Worm (Caenorhabditis elegans) whole organism, mixed stage, embryonic: ENCODE data around the gene srh-109.

Experiments
- ces-1 ChIP-seq: fragments of 150-350 bp; optimal IDR thresholded peaks from 2 replicates; lab custom pipeline; 2014; ENCODE audit warnings: missing biosample characterization, missing genetic modification reagents, missing genetic modification characterization
- cnd-1 ChIP-seq: fragments of 200-800 bp; sonication (Bioruptor generic); optimal IDR thresholded peaks from 2 replicates; lab custom pipeline; 2018; ENCODE audit warnings: mild to moderate bottlenecking, missing genetic modification characterization, missing compliant biosample characterization
- lin-13 ChIP-seq: fragments of 150-350 bp; optimal IDR thresholded peaks from 2 replicates; lab custom pipeline; 2014; ENCODE audit warnings: missing biosample characterization, missing genetic modification characterization
- pha-4 ChIP-seq: fragments of 150-350 bp; optimal IDR thresholded peaks from 2 replicates; lab custom pipeline; 2018; ENCODE audit warnings: missing biosample characterization, missing genetic modification reagents, missing genetic modification characterization
- snpc-4 ChIP-seq: fragments of 150-350 bp; optimal IDR thresholded peaks from 2 replicates; lab custom pipeline; 2014; ENCODE audit warnings: missing biosample characterization, missing genetic modification characterization

DNA sequence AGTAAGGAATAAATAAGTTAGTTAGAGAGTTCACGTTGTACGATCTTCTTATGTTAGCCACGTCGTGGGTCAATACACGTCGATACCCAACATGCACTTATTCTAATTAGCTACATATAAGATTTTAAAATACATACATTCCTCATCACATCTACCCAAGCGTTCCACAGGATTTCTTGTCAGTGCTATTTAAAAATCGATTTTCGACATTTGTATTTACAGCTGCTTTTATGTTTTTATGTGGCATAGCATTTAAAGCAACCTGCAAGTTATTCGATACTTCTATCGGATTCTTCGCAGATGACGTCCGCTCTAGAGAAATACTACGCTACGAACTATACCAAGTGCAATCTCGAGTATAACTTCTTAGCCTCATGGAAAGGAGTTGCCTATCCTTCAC is 35.2 kb upstream of the srh-109 start, which contains the start of gene srh-115:
- TF ChIP-seq ces-1 (GFP tag; lab: Kevin White, UChicago), result no peak
- no peak for TF ChIP-seq lin-13
- no peak for TF ChIP-seq pha-4 (tag; lab: Kevin White, UChicago)
- TF ChIP-seq snpc-4 (tag; lab: Kevin White, UChicago), result no peak
- TF ChIP-seq cnd-1 (tag; lab: Kevin White, UChicago), result no peak
